Worm (Caenorhabditis elegans): Measurements from ENCODE around the gene M88.4.

Gene M88.4

ce11 chrIII:4584068-4584566 lies 35.3 kb downstream of the M88.4 start, which contains the start of gene F35G12.5:
Gene F35G12.5 (plus strand): TSS chrIII:4584118.
- TF ChIP-seq lin-29 (GFP tag; IDR thresholded peaks at IDR 0.05) (no peak), nhr-237 (tag; optimal IDR thresholded peaks at IDR 0.05) (no peak), lin-15B (tag; optimal IDR thresholded peaks at IDR 0.05) (no peak), daf-19 (GFP tag; conservative IDR thresholded peaks at IDR 0.05) (no peak), saeg-2 (GFP tag; IDR thresholded peaks at IDR 0.05) (no peak), tra-1 (GFP tag; IDR thresholded peaks at IDR 0.05) (no peak), nhr-41 (GFP tag; IDR thresholded peaks at IDR 0.05) (no peak), lin-38 (GFP tag; IDR thresholded peaks at IDR 0.05) (no peak), zip-11 (GFP tag; IDR thresholded peaks at IDR 0.05) (no peak), lim-7 (GFP tag; IDR thresholded peaks at IDR 0.05) (no peak), nhr-25 (tag; optimal IDR thresholded peaks at IDR 0.05; ENCODE audit: borderline replicate concordance, insufficient read depth) (no peak), hlh-30 (tag; optimal IDR thresholded peaks at IDR 0.05; ENCODE audit: insufficient read depth) (no peak), mxl-3 (GFP tag; optimal IDR thresholded peaks at IDR 0.05) (no peak), ceh-32 (tag; optimal IDR thresholded peaks at IDR 0.05; ENCODE audit: poor library complexity) (no peak), ceh-28 (tag; optimal IDR thresholded peaks at IDR 0.05) (no peak), nhr-42 (GFP tag; IDR thresholded peaks at IDR 0.05) (no peak)

ce11 chrIII:4587177-4587576 lies 38.3 kb downstream of the M88.4 start, which contains the start of the genes F35G12.7 and smc-4:
Gene F35G12.7 (minus strand): TSS chrIII:4587330.
Gene smc-4 (plus strand): TSS chrIII:4587501.
- TF ChIP-seq nhr-6 (tag; optimal IDR thresholded peaks at IDR 0.05): peak; percentile 19
- no peak for TF ChIP-seq mdl-1 (tag; optimal IDR thresholded peaks at IDR 0.05)
- TF ChIP-seq zag-1 (tag; optimal IDR thresholded peaks at IDR 0.05): no peak
- TF ChIP-seq snpc-1.2 (GFP tag; IDR thresholded peaks at IDR 0.05): no peak
- no peak for TF ChIP-seq set-16 (GFP tag; IDR thresholded peaks at IDR 0.05)
- TF ChIP-seq hmg-1.1 (GFP tag; IDR thresholded peaks at IDR 0.05): peak; percentile 34; the same call in 1 of the 2 replicates
- peak; percentile 56 for TF ChIP-seq unc-130 (GFP tag; optimal IDR thresholded peaks at IDR 0.05)
- no peak for TF ChIP-seq lin-39 (tag; optimal IDR thresholded peaks at IDR 0.05)
- peak in 1 of 2 experiments; percentile 86 for TF ChIP-seq unc-62 (GFP tag; optimal IDR thresholded peaks at IDR 0.05 in 1 of 2)
- TF ChIP-seq unc-62 (tag; optimal IDR thresholded peaks at IDR 0.05): no peak
- TF ChIP-seq pha-4 (GFP tag; IDR thresholded peaks at IDR 0.05): no peak
- TF ChIP-seq pha-4 (tag; optimal IDR thresholded peaks at IDR 0.05): no peak
- peak; percentile 85 for TF ChIP-seq dpl-1 (GFP tag; optimal IDR thresholded peaks at IDR 0.05)
- no peak for TF ChIP-seq nhr-42 (GFP tag; IDR thresholded peaks at IDR 0.05)
- TF ChIP-seq mxl-3 (GFP tag; optimal IDR thresholded peaks at IDR 0.05): no peak
- peak; percentile 78 for TF ChIP-seq mes-2 (tag; optimal IDR thresholded peaks at IDR 0.05; ENCODE audit: poor library complexity, severe bottlenecking)
- peak; percentile 66 for TF ChIP-seq lin-38 (GFP tag; IDR thresholded peaks at IDR 0.05)
- TF ChIP-seq nhr-76 (tag; optimal IDR thresholded peaks at IDR 0.05): no peak
- TF ChIP-seq mdt-29 (GFP tag; IDR thresholded peaks at IDR 0.05): no peak
- 0 out of 2 replicates have a peak, but pooled peaks have one; percentile 30 for TF ChIP-seq ceh-44 (GFP tag; IDR thresholded peaks at IDR 0.05)
- TF ChIP-seq nhr-11 (tag; optimal IDR thresholded peaks at IDR 0.05): no peak
- no peak for TF ChIP-seq F44E2.7 (GFP tag; IDR thresholded peaks at IDR 0.05)
- no peak for TF ChIP-seq unc-39 (tag; optimal IDR thresholded peaks at IDR 0.05)
- TF ChIP-seq egl-43 (GFP tag; IDR thresholded peaks at IDR 0.05): no peak
- TF ChIP-seq rbr-2 (tag; optimal IDR thresholded peaks at IDR 0.05): peak; percentile 26
- peak; percentile 58; the same call in 1 of the 2 replicates for TF ChIP-seq daf-19 (GFP tag; conservative IDR thresholded peaks at IDR 0.05)
- peak; percentile 47; the same call in 1 of the 2 replicates for TF ChIP-seq dmd-6 (GFP tag; IDR thresholded peaks at IDR 0.05)
- TF ChIP-seq lsy-2 (tag; optimal IDR thresholded peaks at IDR 0.05): peak; percentile 60 to 93
- TF ChIP-seq hlh-11 (tag; optimal IDR thresholded peaks at IDR 0.05): peak; percentile 34
- TF ChIP-seq nhr-25 (tag; optimal IDR thresholded peaks at IDR 0.05; ENCODE audit: borderline replicate concordance, insufficient read depth): no peak

All from whole organism, L4 larva.